Fruit fly (Drosophila melanogaster): ENCODE results near the gene Tm2.

DNA sequence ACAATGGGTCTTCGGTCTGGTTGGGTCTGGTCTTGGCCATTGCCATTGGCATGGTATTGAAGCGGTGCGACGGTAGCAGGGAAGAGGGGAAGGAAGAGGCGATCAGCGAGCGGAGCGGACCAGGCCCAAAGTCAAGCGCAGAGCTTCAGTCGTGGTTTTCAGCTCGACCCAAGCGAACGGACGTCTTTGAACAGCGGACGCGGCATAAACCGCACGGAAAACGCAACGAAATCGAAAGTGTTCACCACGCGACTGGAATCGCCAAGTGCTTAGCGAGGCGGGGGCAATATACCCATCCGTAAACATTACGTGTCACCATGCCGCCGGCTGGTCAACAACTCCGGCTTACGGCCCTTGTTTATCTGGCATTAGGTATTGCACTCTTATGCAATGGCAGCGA is 6.3 kb downstream of the Tm2 start, which contains the start of gene CG14866:
- TF ChIP-seq CG17912 (GFP tag; optimal IDR thresholded peaks at IDR 0.05), result no peak
- peak; percentile 41; the same call in 1 of the 2 replicates for TF ChIP-seq crol (GFP tag; IDR thresholded peaks at IDR 0.05)
- TF ChIP-seq Dfd (GFP tag; optimal IDR thresholded peaks at IDR 0.05), result no peak
- TF ChIP-seq pfk (GFP tag; optimal IDR thresholded peaks at IDR 0.05), result no peak
